Worm (Caenorhabditis elegans) whole organism, L3 larva: ENCODE data around the gene tbc-11.

Source experiments
- R02D3.7 ChIP-seq: fragments of 150-350 bp; optimal IDR thresholded peaks from 2 replicates; lab custom pipeline; 2014; ENCODE audit warnings: missing biosample characterization, missing genetic modification characterization
- ama-1 ChIP-seq: fragments of 150-350 bp; optimal IDR thresholded peaks from 2 replicates; lab custom pipeline; 2018
- ceh-28 ChIP-seq: fragments of 150-350 bp; optimal IDR thresholded peaks from 2 replicates; lab custom pipeline; 2014; ENCODE audit warnings: missing biosample characterization, missing genetic modification reagents, missing genetic modification characterization
- ceh-82 ChIP-seq: fragments of 150-350 bp; optimal IDR thresholded peaks from 2 replicates; lab custom pipeline; 2014; ENCODE audit warnings: missing biosample characterization, missing genetic modification characterization
- daf-12 ChIP-seq: fragments of 150-350 bp; optimal IDR thresholded peaks from 2 replicates; lab custom pipeline; 2014; ENCODE audit warnings: missing biosample characterization, missing genetic modification reagents, missing genetic modification characterization
- egl-27 ChIP-seq: sonication (generic microtip); optimal IDR thresholded peaks from 4 replicates; lab custom pipeline; 2017; ENCODE audit warnings: missing biosample characterization, missing genetic modification reagents, missing genetic modification characterization
- egl-5 ChIP-seq: fragments of 150-350 bp; optimal IDR thresholded peaks from 2 replicates; lab custom pipeline; 2017; ENCODE audit warnings: missing biosample characterization, missing genetic modification reagents, missing genetic modification characterization, inconsistent platforms
- elt-1 ChIP-seq: fragments of 150-350 bp; optimal IDR thresholded peaks from 2 replicates; lab custom pipeline; 2014; ENCODE audit warnings: missing biosample characterization, missing genetic modification characterization
- elt-3 ChIP-seq, 3 experiments: fragments of 150-350 bp in 1 of 3; sonication (generic microtip) in 2 of 3; optimal IDR thresholded peaks; 2 replicates in 2 of 3; 4 replicates in 1 of 3; lab custom pipeline; 2014 to 2017; ENCODE audit warnings: missing biosample characterization in 3 of 3, missing genetic modification characterization in 3 of 3
- eor-1 ChIP-seq, 2 experiments: fragments of 150-350 bp; optimal IDR thresholded peaks; 2 replicates each; lab custom pipeline; 2014 to 2018; ENCODE audit warnings: missing biosample characterization in 2 of 2, missing genetic modification characterization in 2 of 2
- fkh-10 ChIP-seq: sonication (generic microtip); optimal IDR thresholded peaks from 2 replicates; lab custom pipeline; 2017; ENCODE audit warnings: missing biosample characterization, missing genetic modification reagents, missing genetic modification characterization
- fkh-2 ChIP-seq: fragments of 150-350 bp; optimal IDR thresholded peaks from 2 replicates; lab custom pipeline; 2014; ENCODE audit warnings: missing biosample characterization, missing genetic modification reagents, missing genetic modification characterization
- hmg-11 ChIP-seq: sonication (generic microtip); optimal IDR thresholded peaks from 2 replicates; lab custom pipeline; 2016; ENCODE audit warnings: missing genetic modification characterization, missing compliant biosample characterization
- jun-1 ChIP-seq: fragments of 150-350 bp; optimal IDR thresholded peaks from 2 replicates; lab custom pipeline; 2014; ENCODE audit warnings: missing biosample characterization, missing genetic modification reagents, missing genetic modification characterization
- lin-15B ChIP-seq: fragments of 150-350 bp; optimal IDR thresholded peaks from 2 replicates; lab custom pipeline; 2014; ENCODE audit warnings: missing biosample characterization, missing genetic modification characterization
- lsy-12 ChIP-seq: sonication (generic microtip); optimal IDR thresholded peaks from 2 replicates; lab custom pipeline; 2016; ENCODE audit warnings: mild to moderate bottlenecking, missing genetic modification characterization, missing compliant biosample characterization
- mml-1 ChIP-seq: fragments of 150-350 bp; sonication (generic microtip); optimal IDR thresholded peaks from 3 replicates; lab custom pipeline; 2014; ENCODE audit warnings: missing biosample characterization, missing genetic modification characterization
- nfya-1 ChIP-seq: sonication (generic microtip); optimal IDR thresholded peaks from 2 replicates; lab custom pipeline; 2017; ENCODE audit warnings: missing genetic modification characterization, mild to moderate bottlenecking, missing compliant biosample characterization, antibody characterized with exemption, moderate library complexity; ENCODE audit not compliant: insufficient read depth
- nhr-11 ChIP-seq: fragments of 150-350 bp; optimal IDR thresholded peaks from 2 replicates; lab custom pipeline; 2014; ENCODE audit warnings: missing biosample characterization, missing genetic modification characterization
- nhr-23 ChIP-seq: fragments of 150-350 bp; optimal IDR thresholded peaks from 2 replicates; lab custom pipeline; 2014; ENCODE audit warnings: missing biosample characterization, missing genetic modification reagents, missing genetic modification characterization
- nhr-237 ChIP-seq: fragments of 150-350 bp; optimal IDR thresholded peaks from 2 replicates; lab custom pipeline; 2014; ENCODE audit warnings: missing biosample characterization, missing genetic modification characterization
- nhr-25 ChIP-seq: sonication (generic microtip); optimal IDR thresholded peaks from 2 replicates; lab custom pipeline; 2017; ENCODE audit warnings: missing biosample characterization, missing genetic modification characterization
- nhr-28 ChIP-seq: fragments of 150-350 bp; optimal IDR thresholded peaks from 2 replicates; lab custom pipeline; 2014; ENCODE audit warnings: missing biosample characterization, missing genetic modification characterization
- nhr-43 ChIP-seq: sonication (generic microtip); optimal IDR thresholded peaks from 2 replicates; lab custom pipeline; 2016; ENCODE audit warnings: mild to moderate bottlenecking, missing genetic modification characterization, missing compliant biosample characterization; ENCODE audit not compliant: poor library complexity, severe bottlenecking
- nhr-67 ChIP-seq: fragments of 150-350 bp; optimal IDR thresholded peaks from 2 replicates; lab custom pipeline; 2014; ENCODE audit warnings: missing biosample characterization, missing genetic modification characterization
- pha-4 ChIP-seq: fragments of 150-350 bp; optimal IDR thresholded peaks from 2 replicates; lab custom pipeline; 2014; ENCODE audit warnings: missing biosample characterization, missing genetic modification reagents, missing genetic modification characterization
- skn-1 ChIP-seq: fragments of 150-350 bp; optimal IDR thresholded peaks from 2 replicates; lab custom pipeline; 2014; ENCODE audit warnings: missing biosample characterization, missing genetic modification characterization
- snpc-4 ChIP-seq: fragments of 150-350 bp; optimal IDR thresholded peaks from 2 replicates; lab custom pipeline; 2014; ENCODE audit warnings: missing biosample characterization, missing genetic modification characterization
- unc-62 ChIP-seq: fragments of 150-350 bp; sonication (generic microtip); optimal IDR thresholded peaks from 4 replicates; lab custom pipeline; 2014; ENCODE audit warnings: missing biosample characterization, missing genetic modification reagents, missing genetic modification characterization
- zag-1 ChIP-seq: fragments of 150-350 bp; optimal IDR thresholded peaks from 2 replicates; lab custom pipeline; 2014; ENCODE audit warnings: missing biosample characterization, missing genetic modification characterization
- ztf-4 ChIP-seq: fragments of 150-350 bp; optimal IDR thresholded peaks from 2 replicates; lab custom pipeline; 2014; ENCODE audit warnings: missing biosample characterization, missing genetic modification characterization

tbc-11 gene

DNA sequence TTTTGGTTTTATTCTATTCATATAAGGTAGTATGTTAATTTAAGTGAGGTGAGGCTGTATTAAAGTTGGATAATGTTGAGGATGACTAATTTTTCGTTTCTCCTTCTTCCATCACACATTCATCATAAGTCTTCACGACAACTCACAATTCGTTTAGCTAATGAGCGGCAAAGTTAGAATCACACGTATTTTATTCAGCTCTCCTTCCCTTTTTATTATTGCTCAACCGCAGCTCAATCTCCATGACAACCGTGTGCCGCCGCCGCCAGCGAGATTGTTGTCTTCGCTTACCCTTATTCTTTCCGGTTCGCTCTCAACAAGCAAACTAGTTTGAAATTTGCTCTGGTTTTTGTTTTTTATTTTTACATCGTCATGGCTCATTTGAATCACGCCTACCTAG, 44.4 kb upstream of the tbc-11 start, which contains the start of gene ZC13.2:
Gene ZC13.2 (plus strand): TSS at position 301 of the 400 bp plus-strand sequence.
- TF ChIP-seq lin-15B (tag; lab: Kevin White, UChicago) = no peak
- TF ChIP-seq snpc-4 (tag; lab: Kevin White, UChicago) = no peak
- no peak for TF ChIP-seq nhr-11 (tag; lab: Kevin White, UChicago)
- no peak for TF ChIP-seq nhr-23 (tag; lab: Kevin White, UChicago)
- TF ChIP-seq skn-1 (tag; lab: Kevin White, UChicago) = no peak
- no peak for TF ChIP-seq nfya-1
- TF ChIP-seq elt-3 (tag; optimal IDR thresholded peaks at IDR 0.05; lab: Kevin White, UChicago) = no peak
- no peak for TF ChIP-seq R02D3.7 (tag; lab: Kevin White, UChicago)
- no peak for TF ChIP-seq hmg-11 (tag; lab: Kevin White, UChicago)
- no peak for TF ChIP-seq egl-27
- TF ChIP-seq egl-5 (tag; lab: Kevin White, UChicago) = no peak
- TF ChIP-seq elt-1 (tag; lab: Kevin White, UChicago) = no peak
- TF ChIP-seq, all 47 proteins: peak for 0

DNA sequence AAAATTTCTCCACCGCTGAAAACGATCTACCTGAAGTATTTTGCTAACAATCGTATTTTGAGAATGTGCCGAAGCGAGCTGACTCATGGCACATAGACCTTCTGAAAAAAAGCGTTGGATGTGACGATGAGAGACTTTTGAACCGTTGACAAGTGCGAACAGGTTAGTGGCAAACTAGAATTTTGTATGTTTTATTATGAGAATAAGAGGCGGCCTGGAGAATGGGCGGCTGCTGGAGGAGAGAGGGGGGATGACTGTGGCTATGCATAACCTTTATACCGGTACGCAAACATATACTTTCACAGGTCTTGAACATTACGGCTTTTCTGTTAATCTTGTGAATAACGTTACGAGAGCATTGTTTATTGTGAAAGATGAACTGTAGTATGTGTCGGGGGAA, 36.5 kb upstream of the tbc-11 start, which contains the start of gene mam-1:
Gene mam-1 (minus strand): TSS at position 101 of the 400 bp plus-strand sequence.
- TF ChIP-seq mml-1 (tag; lab: Kevin White, UChicago) (no peak), skn-1 (tag; lab: Kevin White, UChicago) (no peak), fkh-2 (tag; lab: Kevin White, UChicago) (no peak), nhr-25 (tag; lab: Kevin White, UChicago) (no peak), zag-1 (no peak), nhr-43 (no peak), snpc-4 (tag; lab: Kevin White, UChicago) (no peak), ama-1 (no peak), nfya-1 (no peak), nhr-23 (tag; lab: Kevin White, UChicago) (no peak), eor-1 (tag; optimal IDR thresholded peaks at IDR 0.05; lab: Kevin White, UChicago) (no peak)
- TF ChIP-seq, all 47 proteins: peak for 0

DNA sequence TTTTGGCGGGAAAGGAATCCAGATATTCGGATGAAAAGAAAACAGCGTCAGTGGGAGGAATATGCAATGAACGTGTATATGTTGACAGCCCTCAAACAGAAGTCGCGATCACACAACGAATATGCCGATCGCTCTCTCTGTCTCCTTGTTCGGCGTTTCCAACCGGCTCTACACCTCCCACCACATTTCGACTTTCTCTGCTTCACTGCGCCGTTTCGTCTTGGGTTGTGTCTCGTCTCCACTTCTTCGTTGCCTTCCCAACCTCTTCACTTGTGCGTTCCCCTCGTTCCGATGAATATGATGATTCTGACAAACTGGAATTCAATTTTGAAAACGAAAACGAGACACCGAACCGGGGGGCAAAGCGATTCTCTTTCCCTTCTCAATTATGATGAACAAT, 26.8 kb upstream of the tbc-11 start, which contains the start of gene mab-7:
Gene mab-7 (minus strand): TSS at position 101 of the 400 bp plus-strand sequence.
- TF ChIP-seq nhr-25 (tag; lab: Kevin White, UChicago) = peak; percentile 39
- TF ChIP-seq ceh-82 = no peak
- no peak for TF ChIP-seq ama-1

DNA sequence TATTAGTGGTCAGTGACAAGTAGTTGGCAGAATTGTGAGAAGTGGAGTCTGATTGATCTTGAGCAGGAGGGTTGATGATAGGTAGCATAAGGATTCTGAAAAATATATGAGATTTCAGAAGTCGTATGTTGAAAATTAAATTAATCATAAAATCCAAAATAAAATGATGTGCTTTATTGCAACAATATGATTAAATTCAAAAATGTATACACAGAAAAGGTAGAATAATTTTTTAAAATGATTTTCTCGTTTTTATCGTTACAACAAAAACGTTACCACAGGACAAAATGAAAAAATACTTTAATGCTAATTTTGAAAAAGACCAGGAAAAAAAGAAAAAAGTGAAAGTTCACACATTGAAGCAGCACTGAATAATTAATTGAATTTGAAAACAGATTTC, 22.2 kb upstream of the tbc-11 start, which contains the start of gene ZC13.10:
Gene ZC13.10 (minus strand): TSS at position 101 of the 400 bp plus-strand sequence.
- TF ChIP-seq daf-12 (tag; lab: Kevin White, UChicago) (no peak), fkh-10 (no peak), jun-1 (tag; lab: Kevin White, UChicago) (no peak), ztf-4 (tag; lab: Kevin White, UChicago) (no peak), nhr-67 (tag; lab: Kevin White, UChicago) (no peak), pha-4 (tag; lab: Kevin White, UChicago) (no peak), nhr-23 (tag; lab: Kevin White, UChicago) (no peak), unc-62 (GFP tag; lab: Kevin White, UChicago) (no peak), elt-3 (tag; optimal IDR thresholded peaks at IDR 0.05; lab: Kevin White, UChicago) (no peak), egl-27 (no peak), nhr-28 (no peak), snpc-4 (tag; lab: Kevin White, UChicago) (no peak), nhr-43 (no peak), ceh-28 (no peak), zag-1 (no peak)

DNA sequence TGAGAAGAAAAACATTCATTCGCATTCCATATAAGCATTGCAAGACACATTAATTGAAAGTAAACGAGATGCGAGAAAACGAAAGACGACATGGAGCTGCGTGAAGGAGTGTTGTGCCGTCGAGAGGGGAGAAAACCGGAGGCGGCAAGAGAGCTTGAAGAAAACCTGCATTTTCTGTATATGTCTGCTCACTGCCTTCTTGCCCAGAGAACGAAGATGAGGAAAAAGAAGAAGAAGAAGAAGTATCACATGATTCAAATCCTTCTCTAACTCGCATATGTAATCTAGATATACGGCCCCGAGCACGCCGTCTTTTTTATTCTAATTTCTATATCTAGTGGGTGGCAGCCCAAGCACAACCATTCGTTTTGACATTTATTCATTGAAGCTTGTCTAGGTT, 14.4 kb upstream of the tbc-11 start:
- TF ChIP-seq nhr-237 (no peak), jun-1 (tag; lab: Kevin White, UChicago) (no peak), fkh-10 (peak; percentile 24), ceh-82 (no peak), fkh-2 (tag; lab: Kevin White, UChicago) (no peak), hmg-11 (tag; lab: Kevin White, UChicago) (peak; percentile 20), skn-1 (tag; lab: Kevin White, UChicago) (no peak), ceh-28 (no peak)

DNA sequence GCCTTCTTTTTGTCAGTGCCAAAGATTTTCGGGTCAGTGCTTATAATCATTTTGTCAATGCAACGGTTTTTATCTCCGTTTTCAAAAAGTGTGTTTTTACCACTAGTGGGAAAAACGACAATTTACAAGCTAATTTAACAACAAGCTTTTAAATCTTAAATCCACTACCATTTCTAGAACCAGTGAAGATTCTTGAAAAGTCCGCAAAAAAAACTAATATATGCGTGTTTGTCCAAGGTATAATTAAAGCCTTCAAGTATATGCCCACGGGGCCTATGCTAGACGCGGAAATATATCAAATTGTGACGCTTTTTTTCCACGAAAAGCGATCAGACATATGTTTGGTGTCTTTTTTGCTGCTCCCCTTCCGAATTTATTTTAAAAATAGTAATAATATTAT, 12.2 kb upstream of the tbc-11 start:
- TF ChIP-seq lsy-12 (tag; lab: Kevin White, UChicago) = no peak
